Worm (Caenorhabditis elegans): Measurements from ENCODE around the gene M03F4.6.

DNA sequence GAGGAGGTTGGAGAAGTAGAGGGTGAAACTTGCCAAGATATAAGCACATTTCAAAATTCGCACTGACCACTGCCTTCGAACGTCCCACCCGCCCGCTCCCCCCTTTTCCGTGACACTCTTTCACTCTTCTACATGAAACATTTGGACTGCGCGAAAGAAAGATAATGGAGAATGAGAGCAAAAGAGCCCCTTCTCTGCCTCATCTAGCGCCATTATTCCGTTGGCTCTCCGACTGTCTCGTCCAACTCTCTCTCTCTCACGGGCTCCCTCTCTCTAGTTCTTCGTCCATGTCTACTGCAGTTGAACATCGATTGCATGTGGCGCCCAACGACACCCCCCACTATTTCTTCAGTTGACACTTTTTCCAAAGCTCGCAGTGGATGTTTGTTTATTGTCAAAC lies 36.2 kb downstream of the M03F4.6 start:
- TF ChIP-seq dve-1 (tag; optimal IDR thresholded peaks at IDR 0.05; ENCODE audit: insufficient read depth) (no peak), nhr-28 (tag; optimal IDR thresholded peaks at IDR 0.05) (no peak)

Data from whole organism, L4 larva.